Worm (Caenorhabditis elegans) whole organism, L1 larva: ENCODE measurements around the gene F39E9.6.

Source experiments
- C16A3.4 ChIP-seq: fragments of 150-350 bp; optimal IDR thresholded peaks from 2 replicates; lab custom pipeline; 2014; ENCODE audit warnings: missing biosample characterization, missing genetic modification characterization
- Y116A8C.19 ChIP-seq: sonication (generic microtip); optimal IDR thresholded peaks from 2 replicates; lab custom pipeline; 2016; ENCODE audit warnings: missing compliant biosample characterization, missing genetic modification characterization, borderline replicate concordance
- aha-1 ChIP-seq: fragments of 150-350 bp; optimal IDR thresholded peaks from 2 replicates; lab custom pipeline; 2014; ENCODE audit warnings: missing biosample characterization, missing genetic modification characterization
- alr-1 ChIP-seq: fragments of 200-800 bp; sonication (Bioruptor generic); optimal IDR thresholded peaks from 2 replicates; lab custom pipeline; 2018; ENCODE audit warnings: borderline replicate concordance, mild to moderate bottlenecking, missing genetic modification characterization, missing compliant biosample characterization
- aly-2 ChIP-seq: fragments of 150-350 bp; optimal IDR thresholded peaks from 2 replicates; lab custom pipeline; 2014; ENCODE audit warnings: missing biosample characterization, missing genetic modification characterization
- blmp-1 ChIP-seq: fragments of 150-350 bp; optimal IDR thresholded peaks from 2 replicates; lab custom pipeline; 2014; ENCODE audit warnings: missing biosample characterization, missing genetic modification characterization
- efl-3 ChIP-seq: fragments of 200-800 bp; sonication (Bioruptor generic); optimal IDR thresholded peaks from 2 replicates; lab custom pipeline; 2018; ENCODE audit warnings: mild to moderate bottlenecking, missing genetic modification characterization, missing compliant biosample characterization
- elt-2 ChIP-seq: sonication (generic microtip); optimal IDR thresholded peaks from 2 replicates; lab custom pipeline; 2016; ENCODE audit warnings: missing genetic modification characterization, mild to moderate bottlenecking, inconsistent platforms, missing compliant biosample characterization, missing genetic modification reagents
- elt-3 ChIP-seq, 6 experiments: fragments of 150-350 bp in 1 of 6; sonication (generic microtip); optimal IDR thresholded peaks; 2 replicates each; lab custom pipeline; 2017 to 2018; ENCODE audit warnings: missing biosample characterization in 6 of 6, missing genetic modification characterization in 6 of 6, inconsistent platforms in 1 of 6
- ets-5 ChIP-seq: fragments of 200-800 bp; sonication (Bioruptor generic); IDR thresholded peaks from 2 replicates; pipeline ENCODE4 v1.3.6; 2022; ENCODE audit warnings: missing genetic modification characterization, missing compliant biosample characterization
- fkh-4 ChIP-seq: sonication (generic microtip); optimal IDR thresholded peaks from 2 replicates; lab custom pipeline; 2016; ENCODE audit warnings: missing compliant biosample characterization, missing genetic modification characterization, borderline replicate concordance
- grh-1 ChIP-seq: fragments of 200-800 bp; sonication (Bioruptor generic); IDR thresholded peaks from 2 replicates; pipeline ENCODE4 v1.3.6; 2022; ENCODE audit warnings: missing genetic modification reagents, missing genetic modification characterization, missing compliant biosample characterization
- hlh-17 ChIP-seq: fragments of 200-800 bp; sonication (Bioruptor generic); optimal IDR thresholded peaks from 2 replicates; lab custom pipeline; 2018; ENCODE audit warnings: missing genetic modification characterization, mild to moderate bottlenecking, missing compliant biosample characterization, moderate library complexity, borderline replicate concordance
- lin-14 ChIP-seq: fragments of 200-800 bp; sonication (Bioruptor generic); optimal IDR thresholded peaks from 2 replicates; lab custom pipeline; 2018; ENCODE audit warnings: mild to moderate bottlenecking, missing genetic modification characterization, moderate library complexity, missing compliant biosample characterization
- lin-39 ChIP-seq: fragments of 150-350 bp; optimal IDR thresholded peaks from 2 replicates; lab custom pipeline; 2014; ENCODE audit warnings: missing biosample characterization, missing genetic modification reagents, missing genetic modification characterization
- lsy-2 ChIP-seq, 2 experiments: fragments of 150-350 bp; optimal IDR thresholded peaks; 2 replicates each; lab custom pipeline; 2014; ENCODE audit warnings: missing biosample characterization in 2 of 2, missing genetic modification characterization in 2 of 2
- mab-9 ChIP-seq: fragments of 200-800 bp; sonication (Bioruptor generic); IDR thresholded peaks from 2 replicates; pipeline ENCODE4 v1.3.6; 2022; ENCODE audit warnings: missing genetic modification reagents, missing genetic modification characterization, missing compliant biosample characterization
- mdl-1 ChIP-seq, 2 experiments: fragments of 150-350 bp; optimal IDR thresholded peaks; 2 replicates each; lab custom pipeline; 2014 to 2017; ENCODE audit warnings: missing biosample characterization in 2 of 2, missing genetic modification characterization in 2 of 2, inconsistent platforms in 1 of 2
- mef-2 ChIP-seq: fragments of 150-350 bp; optimal IDR thresholded peaks from 2 replicates; lab custom pipeline; 2014; ENCODE audit warnings: missing biosample characterization, missing genetic modification characterization
- mep-1 ChIP-seq: fragments of 150-350 bp; optimal IDR thresholded peaks from 2 replicates; lab custom pipeline; 2014; ENCODE audit warnings: missing biosample characterization, missing genetic modification characterization
- nhr-19 ChIP-seq: fragments of 200-800 bp; sonication (Bioruptor generic); conservative IDR thresholded peaks from 2 replicates; pipeline ENCODE4 v1.3.6; 2022; ENCODE audit warnings: missing genetic modification characterization, missing compliant biosample characterization
- nhr-20 ChIP-seq: sonication (generic microtip); optimal IDR thresholded peaks from 2 replicates; lab custom pipeline; 2016; ENCODE audit warnings: mild to moderate bottlenecking, missing genetic modification characterization, missing compliant biosample characterization
- nhr-237 ChIP-seq: fragments of 150-350 bp; optimal IDR thresholded peaks from 2 replicates; lab custom pipeline; 2014; ENCODE audit warnings: missing biosample characterization, missing genetic modification characterization
- nhr-28 ChIP-seq: fragments of 150-350 bp; optimal IDR thresholded peaks from 2 replicates; lab custom pipeline; 2014; ENCODE audit warnings: missing biosample characterization, missing genetic modification characterization
- nhr-71 ChIP-seq: sonication (generic microtip); optimal IDR thresholded peaks from 2 replicates; lab custom pipeline; 2016; ENCODE audit warnings: mild to moderate bottlenecking, missing genetic modification characterization, moderate library complexity, missing compliant biosample characterization
- nhr-77 ChIP-seq: fragments of 150-350 bp; optimal IDR thresholded peaks from 2 replicates; lab custom pipeline; 2014; ENCODE audit warnings: missing biosample characterization, missing genetic modification characterization
- rnt-1 ChIP-seq: sonication (generic microtip); optimal IDR thresholded peaks from 2 replicates; lab custom pipeline; 2016; ENCODE audit warnings: mild to moderate bottlenecking, missing genetic modification characterization, moderate library complexity, missing compliant biosample characterization
- tbx-2 ChIP-seq: sonication (generic microtip); optimal IDR thresholded peaks from 2 replicates; lab custom pipeline; 2016; ENCODE audit warnings: missing genetic modification characterization, missing compliant biosample characterization
- unc-86 ChIP-seq: sonication (generic microtip); optimal IDR thresholded peaks from 2 replicates; lab custom pipeline; 2016; ENCODE audit warnings: missing genetic modification characterization, missing compliant biosample characterization
- unc-98 ChIP-seq: fragments of 200-800 bp; sonication (Bioruptor generic); IDR thresholded peaks from 2 replicates; pipeline ENCODE4 v1.3.6; 2022; ENCODE audit warnings: missing genetic modification characterization, missing compliant biosample characterization

Gene F39E9.6

DNA sequence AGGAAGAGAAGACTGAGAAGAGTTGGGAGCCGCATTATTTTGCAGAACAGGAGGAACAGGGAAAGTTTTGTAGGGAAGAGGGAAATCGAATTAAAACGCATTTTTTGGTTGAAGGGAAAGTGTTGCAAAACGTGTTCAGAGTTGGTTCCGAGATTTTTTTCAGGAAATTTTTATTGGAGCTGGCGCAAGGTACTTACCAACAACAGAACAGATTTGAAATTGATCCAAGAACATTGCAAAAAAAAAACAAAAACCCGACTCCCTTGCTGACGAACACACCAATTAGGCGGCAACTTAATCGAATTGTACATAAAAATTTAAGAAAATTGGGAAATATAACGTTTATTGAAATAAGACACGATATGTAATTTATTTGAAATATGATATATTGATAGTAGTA lies 25.2 kb upstream of the F39E9.6 start, which contains the start of gene F14D2.7:
Gene F14D2.7, minus strand, starts transcription at position 101 of the 400 bp plus-strand sequence.
- TF ChIP-seq nhr-71: no peak

DNA sequence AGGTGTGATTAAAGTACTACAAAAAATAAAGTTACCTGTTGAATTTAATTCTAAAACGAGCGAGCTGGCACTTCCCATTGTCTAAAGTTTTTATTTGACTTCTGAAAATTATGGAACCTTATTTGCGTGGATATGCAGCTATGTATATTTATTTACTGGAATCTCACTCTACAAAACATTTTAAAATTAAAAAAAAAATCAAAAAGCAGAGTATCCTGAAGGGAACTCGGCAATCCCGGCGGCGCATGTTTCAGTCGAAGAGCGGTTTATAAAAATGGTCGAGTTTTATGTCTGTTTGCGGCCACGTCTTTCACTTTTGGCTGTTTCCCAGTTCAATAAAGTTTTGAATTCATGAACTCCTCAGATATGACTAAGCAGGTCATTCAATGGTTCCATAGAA lies 23.7 kb upstream of the F39E9.6 start, which contains the start of gene F14D2.19:
Gene F14D2.19, minus strand, starts transcription at position 101 of the 400 bp plus-strand sequence.
- no peak for TF ChIP-seq unc-98 (GFP tag; lab: Robert Waterston, UW)

DNA sequence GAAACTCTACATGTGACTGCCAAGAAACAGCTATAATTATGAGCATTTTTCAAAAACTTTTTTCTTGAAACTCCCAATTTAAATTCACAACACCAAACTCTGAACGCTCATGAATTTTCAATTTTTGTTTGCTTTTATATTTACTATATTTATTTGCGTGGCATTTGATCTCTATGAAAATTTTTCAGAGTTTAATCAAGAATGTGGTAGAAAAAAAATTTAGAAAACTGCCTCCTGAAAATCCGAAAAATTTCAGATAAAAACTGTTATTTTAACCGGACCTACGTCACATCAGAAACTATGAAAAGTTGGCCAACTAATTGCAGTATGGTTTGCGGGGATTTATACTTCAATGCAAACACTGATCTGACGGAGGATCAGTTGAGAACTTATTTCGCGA lies 18.7 kb upstream of the F39E9.6 start, which contains the start of gene irld-27:
Gene irld-27, plus strand, starts transcription at position 301 of the 400 bp plus-strand sequence.
- no peak for TF ChIP-seq nhr-77 (tag; lab: Kevin White, UChicago)
- TF ChIP-seq tbx-2 (tag; lab: Kevin White, UChicago): no peak

DNA sequence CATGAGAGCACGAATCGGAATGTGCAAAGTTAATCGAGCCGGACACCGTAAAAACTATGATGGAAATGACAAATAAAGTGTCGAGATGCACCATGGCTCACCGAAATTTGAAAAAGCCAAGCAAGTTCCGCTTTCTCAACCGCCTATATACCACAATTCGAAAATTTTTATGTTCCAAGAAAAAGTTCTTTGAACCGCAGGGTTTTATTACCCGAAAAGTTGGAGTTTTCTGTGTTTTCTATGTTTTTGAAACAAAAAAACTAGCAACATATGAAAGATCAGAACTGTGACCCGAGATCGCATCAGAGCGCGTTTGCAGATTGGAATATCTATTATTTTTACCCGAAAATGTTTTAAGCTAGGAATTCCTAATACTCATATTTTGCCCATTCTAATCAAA lies 13.8 kb upstream of the F39E9.6 start, which contains the start of gene Y46D2A.3:
Gene Y46D2A.3, minus strand, starts transcription at position 101 of the 400 bp plus-strand sequence.
- no peak for TF ChIP-seq hlh-17
- TF ChIP-seq efl-3 (GFP tag; lab: Kevin White, UChicago): no peak
- no peak for TF ChIP-seq ets-5 (GFP tag; lab: Robert Waterston, UW)
- TF ChIP-seq mef-2 (tag; lab: Kevin White, UChicago): no peak
- no peak for TF ChIP-seq nhr-28 (tag; lab: Kevin White, UChicago)
- TF ChIP-seq nhr-71: no peak
- TF ChIP-seq nhr-77 (tag; lab: Kevin White, UChicago): no peak
- TF ChIP-seq mdl-1 (tag; optimal IDR thresholded peaks at IDR 0.05; lab: Kevin White, UChicago): no peak
- TF ChIP-seq lin-39: no peak
- TF ChIP-seq blmp-1 (tag; lab: Kevin White, UChicago): no peak
- no peak for TF ChIP-seq mep-1 (tag; lab: Kevin White, UChicago)
- no peak for TF ChIP-seq mab-9
- TF ChIP-seq Y116A8C.19 (tag; lab: Kevin White, UChicago): no peak
- no peak for TF ChIP-seq fkh-4 (tag; lab: Kevin White, UChicago)
- TF ChIP-seq aha-1 (tag; lab: Kevin White, UChicago): no peak

DNA sequence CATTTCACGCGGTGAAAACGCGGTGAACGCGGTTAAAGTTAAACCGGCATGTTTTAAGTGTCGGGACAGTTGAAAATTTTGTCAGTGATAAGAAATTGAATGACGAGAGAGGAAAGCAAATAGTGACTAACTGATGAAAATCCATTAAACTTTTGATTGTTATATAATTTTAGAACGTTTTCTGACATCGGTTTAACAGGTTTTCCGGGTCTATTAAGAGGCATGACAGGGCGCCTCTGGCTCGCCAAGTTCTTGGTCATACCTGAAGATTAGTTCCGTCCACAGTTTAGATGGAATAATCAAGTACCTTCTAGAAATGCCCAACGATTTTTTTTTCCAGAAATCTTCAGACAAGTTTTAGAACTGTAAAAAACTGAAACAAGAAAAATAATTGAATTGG lies 9.8 kb upstream of the F39E9.6 start, which contains the start of gene Y46D2A.2:
Gene Y46D2A.2, minus strand, starts transcription at position 101 of the 400 bp plus-strand sequence.
- TF ChIP-seq C16A3.4 (no peak), elt-2 (peak; percentile 9), Y116A8C.19 (tag; lab: Kevin White, UChicago) (no peak)

DNA sequence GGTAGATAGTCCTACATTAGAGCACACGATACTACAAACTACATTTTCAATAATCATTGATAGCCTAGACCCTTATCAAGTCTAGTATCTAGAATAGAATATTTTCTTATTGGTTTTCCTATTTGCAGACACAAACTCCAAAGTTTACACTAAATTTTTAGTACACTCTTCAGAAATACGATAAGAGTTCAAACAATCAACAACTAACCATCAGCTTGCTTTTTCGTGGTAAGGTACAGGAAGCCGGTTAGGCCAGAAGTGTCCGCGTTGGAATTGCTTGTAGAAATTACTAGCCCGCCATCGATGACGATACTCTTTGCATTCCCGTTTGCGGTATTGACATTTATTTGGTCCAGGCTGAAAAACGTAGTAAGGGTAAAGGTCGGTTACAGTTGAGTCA lies 8.9 kb upstream of the F39E9.6 start, which contains the start of gene Y46D2A.1:
Gene Y46D2A.1, plus strand, starts transcription at position 301 of the 400 bp plus-strand sequence.
- TF ChIP-seq elt-2 (peak; percentile 49), nhr-71 (no peak)

ce11 chrII:3318839-3319238 lies 5.5 kb upstream of the F39E9.6 start:
- TF ChIP-seq elt-2: peak; percentile 84
- TF ChIP-seq alr-1 (tag; lab: Kevin White, UChicago): no peak
- peak; percentile 17 for TF ChIP-seq nhr-20 (tag; lab: Kevin White, UChicago)

DNA sequence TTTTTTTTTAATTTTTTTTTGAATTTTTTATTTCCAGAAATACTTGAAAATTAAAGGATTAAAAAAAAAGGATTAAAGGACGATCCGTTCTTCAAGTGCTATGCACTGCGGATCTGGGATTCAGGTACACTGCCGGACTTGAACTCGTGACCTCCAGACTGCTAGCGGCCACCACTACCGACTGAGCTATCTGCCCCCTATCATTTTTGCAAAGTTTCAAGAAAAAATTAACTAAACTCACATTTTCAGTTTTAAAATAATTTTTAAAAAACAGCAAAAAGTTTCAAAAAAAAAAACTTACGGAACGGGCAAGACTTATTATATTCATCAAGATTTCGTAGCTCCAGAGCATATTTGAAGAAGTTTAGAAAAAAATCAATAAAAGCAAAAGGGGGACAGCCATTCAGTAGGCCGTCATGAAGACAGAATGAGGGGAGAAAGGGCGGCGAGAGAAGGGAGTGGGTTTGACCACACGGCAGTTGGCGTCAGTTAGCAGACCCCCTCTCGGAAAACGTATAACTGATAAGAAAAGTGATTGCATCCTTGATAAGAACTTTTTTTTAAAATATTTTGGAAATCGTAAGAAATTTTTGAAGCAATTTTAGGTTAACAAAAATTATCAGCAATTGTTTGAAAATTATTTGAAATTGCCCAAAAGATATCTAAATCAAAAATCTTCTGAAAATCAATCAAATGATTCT lies 2.2 kb downstream of the F39E9.6 start:
- TF ChIP-seq unc-86 (tag; lab: Kevin White, UChicago) (no peak), elt-2 (peak; percentile 50), tbx-2 (tag; lab: Kevin White, UChicago) (no peak), mep-1 (tag; lab: Kevin White, UChicago) (no peak), nhr-19 (GFP tag; lab: Robert Waterston, UW) (no peak), unc-98 (GFP tag; lab: Robert Waterston, UW) (no peak), aly-2 (tag; lab: Kevin White, UChicago) (no peak), lin-14 (GFP tag; lab: Kevin White, UChicago) (no peak), lsy-2 (tag; optimal IDR thresholded peaks at IDR 0.05; lab: Kevin White, UChicago) (no peak), grh-1 (GFP tag; lab: Robert Waterston, UW) (no peak), blmp-1 (tag; lab: Kevin White, UChicago) (no peak), nhr-237 (no peak), elt-3 (tag; optimal IDR thresholded peaks at IDR 0.05; lab: Kevin White, UChicago) (no peak), nhr-28 (tag; lab: Kevin White, UChicago) (no peak), rnt-1 (tag; lab: Kevin White, UChicago) (peak; percentile 16)
- TF ChIP-seq, all 84 proteins: peak for 2
